Fruit fly (Drosophila melanogaster) whole organism, wandering third instar larva: ENCODE results near the gene Calx.

ENCODE experiments used
- CrebA ChIP-seq: fragments of 200-800 bp; sonication (Bioruptor generic); optimal IDR thresholded peaks from 2 replicates; lab custom pipeline; 2016; ENCODE audit warnings: missing biosample characterization, mild to moderate bottlenecking, missing genetic modification characterization, borderline replicate concordance
- GATAd ChIP-seq: sonication (Bioruptor generic); optimal IDR thresholded peaks from 2 replicates; lab custom pipeline; 2016; ENCODE audit warnings: missing biosample characterization, missing genetic modification characterization
- HLH106 ChIP-seq: fragments of 200-800 bp; optimal IDR thresholded peaks from 3 replicates; lab custom pipeline; 2019; ENCODE audit warnings: missing biosample characterization, mild to moderate bottlenecking, missing genetic modification characterization, moderate library complexity
- Hr78 ChIP-seq: fragments of >200 bp; optimal IDR thresholded peaks from 2 replicates; lab custom pipeline; 2017; ENCODE audit warnings: missing biosample characterization, missing genetic modification characterization
- OdsH ChIP-seq: fragments of 200-800 bp; sonication (Bioruptor generic); optimal IDR thresholded peaks from 2 replicates; lab custom pipeline; 2016; ENCODE audit warnings: missing biosample characterization, mild to moderate bottlenecking, missing genetic modification characterization
- Sp1 ChIP-seq: fragments of 200-800 bp; sonication (Bioruptor generic); optimal IDR thresholded peaks from 3 replicates; lab custom pipeline; 2019; ENCODE audit warnings: missing biosample characterization, mild to moderate bottlenecking, missing genetic modification characterization, moderate library complexity
- brk ChIP-seq: fragments of 200-800 bp; sonication (Bioruptor generic); optimal IDR thresholded peaks from 2 replicates; lab custom pipeline; 2016; ENCODE audit warnings: missing biosample characterization, mild to moderate bottlenecking, missing genetic modification characterization
- dsf ChIP-seq: sonication (Bioruptor generic); optimal IDR thresholded peaks from 2 replicates; lab custom pipeline; 2016; ENCODE audit warnings: missing biosample characterization, missing genetic modification characterization, borderline replicate concordance
- ey ChIP-seq: fragments of 200-800 bp; sonication (Bioruptor generic); optimal IDR thresholded peaks from 2 replicates; lab custom pipeline; 2016; ENCODE audit warnings: missing biosample characterization, missing genetic modification characterization
- h ChIP-seq: fragments of 200-800 bp; sonication (Bioruptor generic); optimal IDR thresholded peaks from 3 replicates; lab custom pipeline; 2016; ENCODE audit warnings: missing biosample characterization, mild to moderate bottlenecking, missing genetic modification characterization

DNA sequence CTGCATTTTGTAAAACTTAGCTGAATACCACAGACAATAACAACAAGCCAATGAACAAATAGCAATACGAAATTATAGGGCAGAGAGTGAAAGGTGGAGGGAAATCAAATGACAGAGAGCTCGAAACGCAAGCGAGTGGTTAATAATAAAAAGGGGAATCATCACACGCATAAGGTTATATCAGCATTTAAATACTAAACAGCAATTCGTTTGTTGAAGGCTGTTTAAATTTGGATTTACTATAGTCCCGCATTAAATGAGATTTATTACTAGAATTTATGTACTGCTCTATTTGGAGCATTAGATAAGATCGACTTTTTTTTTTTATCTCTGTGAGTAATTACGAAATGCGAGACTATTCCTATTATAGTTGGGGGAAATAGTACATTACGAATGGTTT lies 10.6 kb downstream of the Calx start:
- no peak for TF ChIP-seq Sp1 (GFP tag; lab: Kevin White, UChicago)
- TF ChIP-seq brk (GFP tag; lab: Kevin White, UChicago): no peak
- no peak for TF ChIP-seq ey
- TF ChIP-seq h (GFP tag; lab: Kevin White, UChicago): no peak
- no peak for TF ChIP-seq OdsH (GFP tag; lab: Kevin White, UChicago)
- no peak for TF ChIP-seq CrebA
- no peak for TF ChIP-seq HLH106 (tag; lab: Kevin White, UChicago)
- no peak for TF ChIP-seq GATAd (GFP tag; lab: Kevin White, UChicago)
- TF ChIP-seq dsf: no peak
- TF ChIP-seq Hr78 (GFP tag; lab: Kevin White, UChicago): no peak
